Worm (Caenorhabditis elegans): ENCODE data around the gene nhr-12.

DNA sequence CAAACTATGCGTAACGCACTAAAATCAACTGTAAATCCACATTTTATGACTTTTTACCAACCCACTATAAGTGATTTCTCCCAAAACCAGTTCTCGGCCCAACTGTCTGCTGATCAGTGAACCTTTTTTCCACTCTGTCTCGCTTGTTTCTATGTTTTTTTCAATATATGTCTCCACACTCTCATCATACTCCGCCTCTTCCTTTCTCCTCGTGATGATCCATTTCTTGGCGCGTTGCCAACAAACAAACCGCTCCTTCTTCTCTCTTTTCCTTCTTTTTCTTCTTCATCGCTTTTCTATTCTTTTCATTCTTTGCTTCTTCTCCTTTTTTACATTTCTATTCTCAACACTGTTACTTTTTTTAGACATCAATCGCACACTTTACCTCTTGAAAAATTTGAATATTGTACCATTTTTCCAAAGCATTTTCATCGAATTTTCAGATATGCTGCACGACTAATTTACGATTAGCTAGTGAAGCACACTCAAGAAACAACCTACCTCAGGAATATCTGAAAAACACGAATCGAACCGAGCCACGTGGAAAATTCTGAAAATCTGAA is 40.5 kb downstream of the nhr-12 start, which contains the start of gene T06E8.8:
- TF ChIP-seq flt-1 (GFP tag; IDR thresholded peaks at IDR 0.05) = no peak
- TF ChIP-seq hnd-1 (tag; optimal IDR thresholded peaks at IDR 0.05) = no peak
- no peak for TF ChIP-seq pes-1 (GFP tag; IDR thresholded peaks at IDR 0.05)
- no peak for TF ChIP-seq ama-1 (optimal IDR thresholded peaks at IDR 0.05)
- no peak for TF ChIP-seq ets-7 (tag; optimal IDR thresholded peaks at IDR 0.05)
- TF ChIP-seq B0310.2 (tag; optimal IDR thresholded peaks at IDR 0.05) = no peak
- no peak for TF ChIP-seq scrt-1 (GFP tag; IDR thresholded peaks at IDR 0.05)
- TF ChIP-seq ceh-13 (GFP tag; optimal IDR thresholded peaks at IDR 0.05) = no peak
- no peak for TF ChIP-seq tra-4 (tag; optimal IDR thresholded peaks at IDR 0.05)
- no peak for TF ChIP-seq sea-1 (GFP tag; conservative IDR thresholded peaks at IDR 0.05)

All from whole organism, early embryonic.